Comparison of ENCODE assay signal across 4 fruit fly cellular contexts in the genomic region with DNA sequence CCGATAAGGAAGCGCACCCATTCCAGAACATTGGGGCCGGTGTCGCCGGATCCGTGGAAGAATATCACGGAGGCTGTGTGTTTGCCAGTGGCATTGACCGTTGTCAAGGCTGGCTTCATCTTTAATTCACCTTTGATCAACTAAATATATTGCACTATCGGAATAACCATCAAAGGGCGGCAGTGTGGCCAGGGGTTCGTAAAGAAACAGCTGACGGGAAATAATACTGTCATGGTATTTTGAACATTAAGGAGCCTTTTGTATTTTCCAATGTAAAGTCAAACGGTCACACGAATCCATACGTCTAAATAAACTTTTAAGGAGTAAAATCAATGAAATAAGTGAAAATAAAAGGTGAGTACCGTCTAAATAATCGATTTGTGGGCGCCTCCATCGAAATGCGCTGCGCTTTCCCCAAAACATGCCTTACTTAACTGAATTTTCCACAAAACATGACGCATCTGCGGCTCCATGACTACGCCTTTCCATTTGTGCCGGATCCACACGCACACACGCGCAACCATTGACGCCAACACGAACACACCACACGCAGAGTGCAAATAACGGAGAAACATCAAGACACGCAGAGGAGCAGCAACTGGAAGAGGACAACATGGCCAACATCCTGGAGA.
TF ChIP-seq lines count a peak whose summit lies in the region.

CG6567 (minus strand) TSS at position 209 of the 632 bp plus-strand sequence.
CG4511 (plus strand) TSS at position 259 of the 632 bp plus-strand sequence.

- no peak for TF ChIP-seq CTCF in whole organism, embryonic (GFP tag; optimal IDR thresholded peaks at IDR 0.05; lab: Kevin White, UChicago)

TF ChIP-seq in whole organism, adult, 20 proteins besides CTCF, POLR2A, EP300 and RAD21:
- TF ChIP-seq Hr96 (GFP tag; optimal IDR thresholded peaks at IDR 0.05; lab: Kevin White, UChicago) (no peak), toe (GFP tag; optimal IDR thresholded peaks at IDR 0.05; lab: Kevin White, UChicago) (no peak), Crg-1 (GFP tag; optimal IDR thresholded peaks at IDR 0.05; lab: Kevin White, UChicago) (no peak), cnc (optimal IDR thresholded peaks at IDR 0.05; lab: Kevin White, UChicago) (peak in 1 of 2 experiments; percentile 43), CG7101 (tag; optimal IDR thresholded peaks at IDR 0.05; lab: Kevin White, UChicago) (peak; percentile 5), pad (GFP tag; optimal IDR thresholded peaks at IDR 0.05; lab: Kevin White, UChicago) (peak; percentile 83), Mnt (GFP tag; optimal IDR thresholded peaks at IDR 0.05; lab: Kevin White, UChicago) (peak; percentile 29), kay (GFP tag; lab: Kevin White, UChicago; ENCODE audit: borderline replicate concordance) (no peak), CG7045 (GFP tag; optimal IDR thresholded peaks at IDR 0.05; lab: Kevin White, UChicago) (no peak), CG11617 (GFP tag; optimal IDR thresholded peaks at IDR 0.05; lab: Kevin White, UChicago) (peak; percentile 51), bab1 (GFP tag; optimal IDR thresholded peaks at IDR 0.05; lab: Kevin White, UChicago) (peak; percentile 7), ovo (GFP tag; optimal IDR thresholded peaks at IDR 0.05; lab: Kevin White, UChicago) (no peak), Clk (GFP tag; optimal IDR thresholded peaks at IDR 0.05; lab: Kevin White, UChicago) (no peak), cic (GFP tag; optimal IDR thresholded peaks at IDR 0.05; lab: Kevin White, UChicago) (peak; percentile 17), tj (GFP tag; optimal IDR thresholded peaks at IDR 0.05; lab: Kevin White, UChicago) (peak; percentile 28), CG14711 (tag; optimal IDR thresholded peaks at IDR 0.05; lab: Kevin White, UChicago) (no peak), CG33017 (tag; optimal IDR thresholded peaks at IDR 0.05; lab: Kevin White, UChicago) (no peak), CG12768 (GFP tag; optimal IDR thresholded peaks at IDR 0.05; lab: Kevin White, UChicago) (peak; percentile 74), CG1620 (GFP tag; optimal IDR thresholded peaks at IDR 0.05; lab: Kevin White, UChicago) (no peak), CG5204 (GFP tag; optimal IDR thresholded peaks at IDR 0.05; lab: Kevin White, UChicago) (no peak)
TF ChIP-seq in whole organism, adult: peak in this region for 9.

TF ChIP-seq in whole organism, embryonic, 481 proteins besides CTCF, POLR2A, EP300 and RAD21 (continues in another document):
- peak; percentile 80; the same call in 1 of the 3 replicates for TF ChIP-seq CG34422 (GFP tag; IDR thresholded peaks at IDR 0.05; lab: Robert Waterston, UW)
- TF ChIP-seq bbx (GFP tag; IDR thresholded peaks at IDR 0.05; lab: Robert Waterston, UW; ENCODE audit: partially characterized antibody): 0 out of 2 replicates have a peak, but pooled peaks have one; percentile 34
- peak; percentile 93 for TF ChIP-seq grn (GFP tag; optimal IDR thresholded peaks at IDR 0.05; lab: Kevin White, UChicago)
- TF ChIP-seq nmo (GFP tag; optimal IDR thresholded peaks at IDR 0.05; lab: Kevin White, UChicago): peak; percentile 36
- TF ChIP-seq CG10267 (tag; optimal IDR thresholded peaks at IDR 0.05; lab: Kevin White, UChicago): peak; percentile 8
- TF ChIP-seq Dp (GFP tag; optimal IDR thresholded peaks at IDR 0.05; lab: Kevin White, UChicago): peak; percentile 26
- TF ChIP-seq pfk (GFP tag; optimal IDR thresholded peaks at IDR 0.05; lab: Kevin White, UChicago): no peak
- no peak for TF ChIP-seq CG10543 (GFP tag; optimal IDR thresholded peaks at IDR 0.05; lab: Kevin White, UChicago)
- TF ChIP-seq pita (GFP tag; optimal IDR thresholded peaks at IDR 0.05; lab: Kevin White, UChicago): no peak
- TF ChIP-seq CG15514 (GFP tag; optimal IDR thresholded peaks at IDR 0.05; lab: Kevin White, UChicago): peak; percentile 44
- peak; percentile 77 for TF ChIP-seq Elba2 (GFP tag; optimal IDR thresholded peaks at IDR 0.05; lab: Kevin White, UChicago)
- TF ChIP-seq CG9797 (GFP tag; optimal IDR thresholded peaks at IDR 0.05; lab: Kevin White, UChicago): peak; percentile 78
- TF ChIP-seq br (optimal IDR thresholded peaks at IDR 0.05; lab: Kevin White, UChicago): no peak
- peak; percentile 9 for TF ChIP-seq NC2β (GFP tag; optimal IDR thresholded peaks at IDR 0.05; lab: Kevin White, UChicago)
- peak; percentile 95 for TF ChIP-seq MBD-R2 (GFP tag; IDR thresholded peaks at IDR 0.05; lab: Robert Waterston, UW)
- TF ChIP-seq CG33557 (GFP tag; optimal IDR thresholded peaks at IDR 0.05; lab: Kevin White, UChicago): no peak
- TF ChIP-seq sens (GFP tag; lab: Kevin White, UChicago): peak; percentile 79
- TF ChIP-seq sisA (GFP tag; IDR thresholded peaks at IDR 0.05; lab: Robert Waterston, UW): no peak
- no peak for TF ChIP-seq dmrt99B (tag; optimal IDR thresholded peaks at IDR 0.05; lab: Kevin White, UChicago)
- no peak for TF ChIP-seq CG13624 (GFP tag; optimal IDR thresholded peaks at IDR 0.05; lab: Kevin White, UChicago)
- TF ChIP-seq CG17186 (GFP tag; optimal IDR thresholded peaks at IDR 0.05; lab: Kevin White, UChicago): no peak

TF ChIP-seq in whole organism, prepupa, 60 proteins besides CTCF, POLR2A, EP300 and RAD21:
- TF ChIP-seq CG15336 (GFP tag; IDR thresholded peaks at IDR 0.05; lab: Robert Waterston, UW) (no peak), CG1621 (tag; optimal IDR thresholded peaks at IDR 0.05; lab: Kevin White, UChicago) (peak; percentile 87), CG6276 (GFP tag; optimal IDR thresholded peaks at IDR 0.05; lab: Kevin White, UChicago) (no peak), fd59A (GFP tag; optimal IDR thresholded peaks at IDR 0.05; lab: Kevin White, UChicago) (no peak)

TF ChIP-seq in whole organism, pupa, 21 proteins besides CTCF, POLR2A, EP300 and RAD21:
- peak; percentile 32 for TF ChIP-seq EcR (GFP tag; optimal IDR thresholded peaks at IDR 0.05; lab: Kevin White, UChicago)
- no peak for TF ChIP-seq Pif1B (GFP tag; optimal IDR thresholded peaks at IDR 0.05; lab: Kevin White, UChicago)
- TF ChIP-seq CG9948 (tag; optimal IDR thresholded peaks at IDR 0.05; lab: Kevin White, UChicago): no peak
- no peak for TF ChIP-seq Pif1A (GFP tag; optimal IDR thresholded peaks at IDR 0.05; lab: Kevin White, UChicago)
- TF ChIP-seq rn (GFP tag; IDR thresholded peaks at IDR 0.05; lab: Robert Waterston, UW): no peak
- TF ChIP-seq CG10348 (GFP tag; IDR thresholded peaks at IDR 0.05; lab: Robert Waterston, UW): no peak
- TF ChIP-seq CG15710 (tag; optimal IDR thresholded peaks at IDR 0.05; lab: Kevin White, UChicago): no peak
- TF ChIP-seq CG14655 (GFP tag; optimal IDR thresholded peaks at IDR 0.05; lab: Kevin White, UChicago): no peak
- TF ChIP-seq CG4496 (GFP tag; IDR thresholded peaks at IDR 0.05; lab: Robert Waterston, UW): 0 out of 3 replicates have a peak, but pooled peaks have one; percentile 35
